Worm (Caenorhabditis elegans) whole organism, late embryonic: ENCODE measurements around the gene C05B5.8.

Experiments
- F13H6.1 ChIP-seq: sonication (generic microtip); optimal IDR thresholded peaks from 2 replicates; lab custom pipeline; 2016; ENCODE audit warnings: missing genetic modification characterization, missing compliant biosample characterization
- ceh-34 ChIP-seq: sonication (generic microtip); optimal IDR thresholded peaks from 2 replicates; lab custom pipeline; 2016; ENCODE audit warnings: mild to moderate bottlenecking, missing genetic modification characterization, missing compliant biosample characterization
- che-1 ChIP-seq: sonication (generic microtip); optimal IDR thresholded peaks from 2 replicates; lab custom pipeline; 2016; ENCODE audit warnings: mild to moderate bottlenecking, missing genetic modification characterization, missing compliant biosample characterization
- dve-1 ChIP-seq: sonication (generic microtip); optimal IDR thresholded peaks from 2 replicates; lab custom pipeline; 2017; ENCODE audit warnings: antibody characterized with exemption, mild to moderate bottlenecking, missing genetic modification characterization, missing compliant biosample characterization
- eyg-1 ChIP-seq: sonication (generic microtip); optimal IDR thresholded peaks from 2 replicates; lab custom pipeline; 2016; ENCODE audit warnings: missing genotype, missing genetic modification characterization, missing compliant biosample characterization
- gmeb-2 ChIP-seq: sonication (generic microtip); optimal IDR thresholded peaks from 2 replicates; lab custom pipeline; 2016; ENCODE audit warnings: missing genetic modification characterization, inconsistent platforms, missing compliant biosample characterization
- nfya-1 ChIP-seq: sonication (generic microtip); optimal IDR thresholded peaks from 2 replicates; lab custom pipeline; 2017; ENCODE audit warnings: missing genetic modification characterization, mild to moderate bottlenecking, missing compliant biosample characterization, antibody characterized with exemption, moderate library complexity
- nhr-11 ChIP-seq: fragments of 150-350 bp; optimal IDR thresholded peaks from 2 replicates; lab custom pipeline; 2014; ENCODE audit warnings: missing biosample characterization, missing genetic modification characterization
- odd-2 ChIP-seq: sonication (generic microtip); optimal IDR thresholded peaks from 2 replicates; lab custom pipeline; 2017; ENCODE audit warnings: antibody characterized with exemption, mild to moderate bottlenecking, missing genetic modification characterization, missing compliant biosample characterization
- pat-9 ChIP-seq: fragments of 200-800 bp; sonication (Bioruptor generic); optimal IDR thresholded peaks from 2 replicates; lab custom pipeline; 2018; ENCODE audit warnings: mild to moderate bottlenecking, missing genetic modification characterization, moderate library complexity, missing compliant biosample characterization
- rnt-1 ChIP-seq: sonication (generic microtip); optimal IDR thresholded peaks from 2 replicates; lab custom pipeline; 2016; ENCODE audit warnings: missing genetic modification characterization, missing compliant biosample characterization
- tbx-2 ChIP-seq: sonication (generic microtip); optimal IDR thresholded peaks from 2 replicates; lab custom pipeline; 2016; ENCODE audit warnings: missing genetic modification characterization, missing compliant biosample characterization
- tbx-7 ChIP-seq: sonication (generic microtip); optimal IDR thresholded peaks from 2 replicates; lab custom pipeline; 2016; ENCODE audit warnings: missing genotype, missing genetic modification characterization, missing compliant biosample characterization

DNA sequence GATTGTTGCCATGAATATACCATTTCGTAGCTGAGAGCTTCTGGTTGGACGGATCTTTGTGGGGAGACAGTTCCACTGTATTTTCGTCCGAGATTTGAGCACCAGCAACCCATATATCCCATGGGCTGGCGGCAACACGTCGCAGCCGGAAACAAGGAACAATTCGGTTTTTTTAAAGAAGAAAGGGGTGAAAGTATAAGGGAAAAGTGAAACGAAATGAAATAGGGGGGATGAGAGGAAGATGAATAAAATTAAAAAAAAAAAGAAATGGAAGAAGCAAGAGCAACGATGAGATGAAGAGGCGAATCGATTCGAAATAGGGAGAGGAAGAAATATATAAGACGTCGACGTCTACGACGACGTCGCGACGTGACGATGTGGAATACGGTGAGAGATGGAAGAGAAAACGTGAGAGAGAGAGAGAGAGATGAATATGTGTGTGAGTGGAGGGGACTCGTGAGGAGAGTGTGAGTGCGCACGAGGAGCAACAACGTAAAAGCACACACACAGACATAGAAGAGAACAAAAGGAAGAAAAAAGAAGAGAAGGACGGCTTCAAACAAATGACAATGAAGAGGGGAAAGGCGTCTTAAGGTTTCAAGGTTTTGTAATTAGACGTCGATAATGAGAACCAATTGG lies 9.9 kb upstream of the C05B5.8 start, which contains the start of gene rgs-1:
- TF ChIP-seq ceh-34 (tag; lab: Kevin White, UChicago) (peak; percentile 25), pat-9 (no peak), eyg-1 (no peak), gmeb-2 (tag; lab: Kevin White, UChicago) (no peak), dve-1 (tag; lab: Kevin White, UChicago) (no peak), F13H6.1 (tag; lab: Kevin White, UChicago) (no peak), che-1 (tag; lab: Kevin White, UChicago) (no peak), nfya-1 (tag; lab: Kevin White, UChicago) (peak; percentile 51), tbx-2 (tag; lab: Kevin White, UChicago) (peak; percentile 58), nhr-11 (tag; lab: Kevin White, UChicago) (no peak), odd-2 (no peak), rnt-1 (no peak), tbx-7 (no peak)
